Worm (Caenorhabditis elegans) whole organism, L4 larva: ENCODE measurements around the gene chil-23.

Source experiments
- nhr-28 ChIP-seq: fragments of 150-350 bp; optimal IDR thresholded peaks from 2 replicates; lab custom pipeline; 2014; ENCODE audit warnings: missing biosample characterization, missing genetic modification characterization
- nhr-48 ChIP-seq: sonication (generic microtip); optimal IDR thresholded peaks from 2 replicates; lab custom pipeline; 2016; ENCODE audit warnings: mild to moderate bottlenecking, missing genetic modification characterization, missing compliant biosample characterization
- pha-4 ChIP-seq, 2 experiments: fragments of 150-350 bp in 1 of 2; fragments of 200-800 bp in 1 of 2; sonication (Bioruptor generic) in 1 of 2; IDR thresholded peaks in 1 of 2; optimal IDR thresholded peaks in 1 of 2; 2 replicates each; pipeline versions ENCODE4 v1.3.6 to Lab custom; 2014 to 2022; ENCODE audit warnings: missing genetic modification characterization in 2 of 2, missing genetic modification reagents in 2 of 2, missing biosample characterization in 1 of 2, missing compliant biosample characterization in 1 of 2

DNA sequence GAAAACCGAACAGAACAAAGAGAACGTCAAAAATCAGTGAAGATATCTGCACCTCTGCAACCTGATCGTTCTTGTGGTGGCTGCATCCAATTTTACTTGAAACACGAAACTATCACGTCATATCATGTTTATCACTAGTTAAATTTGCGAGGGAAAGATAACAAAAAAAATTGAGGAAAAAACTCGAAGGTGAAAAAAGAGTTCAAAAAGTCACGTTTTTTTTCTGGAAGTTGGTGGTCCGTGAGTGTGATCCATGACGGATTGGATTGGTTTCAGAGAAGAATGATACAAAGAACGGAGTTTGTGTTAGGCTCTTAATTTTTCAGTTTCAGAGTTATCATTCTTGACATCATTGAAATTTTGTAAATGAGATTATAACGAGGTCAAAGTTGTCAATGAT lies 14.1 kb upstream of the chil-23 start:
- TF ChIP-seq pha-4 (GFP tag; IDR thresholded peaks at IDR 0.05; lab: Robert Waterston, UW), result no peak
- no peak for TF ChIP-seq pha-4 (tag; optimal IDR thresholded peaks at IDR 0.05; lab: Kevin White, UChicago)
- peak; percentile 23 for TF ChIP-seq nhr-28 (tag; lab: Kevin White, UChicago)
- no peak for TF ChIP-seq nhr-48
